Worm (Caenorhabditis elegans) whole organism, L4/young adult: ENCODE data around the gene C13G3.12.

Experiments
- dao-5 ChIP-seq: sonication (generic microtip); optimal IDR thresholded peaks from 2 replicates; lab custom pipeline; 2016; ENCODE audit warnings: missing genotype, missing genetic modification characterization, moderate library complexity, missing compliant biosample characterization
- him-1 ChIP-seq: sonication (generic microtip); optimal IDR thresholded peaks from 2 replicates; lab custom pipeline; 2016; ENCODE audit warnings: missing genotype, missing genetic modification reagents, missing genetic modification characterization, missing compliant biosample characterization

DNA sequence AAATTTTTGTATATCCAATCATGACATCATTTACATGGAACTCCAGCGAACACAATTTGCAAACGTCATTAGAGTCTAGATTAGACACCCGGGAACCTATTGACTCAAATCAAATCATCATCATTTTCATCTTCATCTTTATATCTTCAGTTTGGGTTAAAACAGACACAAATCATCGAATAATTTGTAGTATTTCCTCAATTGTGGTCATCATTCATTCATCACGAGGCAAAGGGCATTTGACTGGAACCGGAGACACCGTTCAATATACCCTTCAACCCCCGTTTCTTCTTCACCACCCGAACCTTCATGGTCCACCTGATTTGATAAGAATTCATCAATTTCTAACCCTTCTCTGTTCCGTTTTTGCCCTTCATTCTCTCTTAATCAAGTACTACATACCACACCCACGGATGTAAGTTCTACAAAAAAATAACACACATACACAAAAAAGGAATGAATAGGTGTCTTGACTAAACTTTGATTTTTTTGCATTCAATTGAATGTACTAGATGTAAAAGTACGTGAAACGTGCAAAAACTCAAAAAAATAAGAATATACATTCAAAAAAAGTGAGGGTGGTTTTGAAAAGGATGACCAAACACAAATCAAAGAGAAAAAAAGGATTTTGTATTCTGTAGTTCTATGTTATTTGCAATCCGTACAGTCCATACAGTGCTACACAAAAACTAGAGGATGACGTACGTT is 5.7 kb downstream of the C13G3.12 start:
- TF ChIP-seq him-1 (tag; lab: Kevin White, UChicago) (no peak), dao-5 (no peak)
